Worm (Caenorhabditis elegans): ENCODE results near the gene F27E5.5.

- TF ChIP-seq unc-62 (GFP tag; optimal IDR thresholded peaks at IDR 0.05) = no peak
- TF ChIP-seq skn-1 (tag; optimal IDR thresholded peaks at IDR 0.05) = no peak
- TF ChIP-seq snpc-4 (tag; optimal IDR thresholded peaks at IDR 0.05) = no peak
- TF ChIP-seq mdl-1 (tag; optimal IDR thresholded peaks at IDR 0.05) = no peak
- no peak for TF ChIP-seq hmg-11 (tag; optimal IDR thresholded peaks at IDR 0.05)
- TF ChIP-seq egl-27 (tag; optimal IDR thresholded peaks at IDR 0.05) = no peak
- TF ChIP-seq aly-2 (tag; optimal IDR thresholded peaks at IDR 0.05) = no peak
- TF ChIP-seq fos-1 (tag; optimal IDR thresholded peaks at IDR 0.05) = no peak
- TF ChIP-seq ceh-82 (tag; optimal IDR thresholded peaks at IDR 0.05) = no peak
- TF ChIP-seq lin-15B (tag; optimal IDR thresholded peaks at IDR 0.05) = no peak
- no peak for TF ChIP-seq jun-1 (tag; optimal IDR thresholded peaks at IDR 0.05)
- no peak for TF ChIP-seq nhr-12 (tag; optimal IDR thresholded peaks at IDR 0.05)
- no peak for TF ChIP-seq nhr-237 (tag; optimal IDR thresholded peaks at IDR 0.05)
- TF ChIP-seq pqm-1 (tag; optimal IDR thresholded peaks at IDR 0.05) = no peak
These were observed 31.1 kb upstream of the F27E5.5 start for ce11 chrII:10162785-10163184.

All from whole organism, L3 larva.